Worm (Caenorhabditis elegans): ENCODE measurements around the gene nspg-3.

nspg-3 gene

ce11 chrII:6125259-6125658, 33.7 kb downstream of the nspg-3 start, which contains the start of gene rars-2:
rars-2 (plus strand) TSS chrII:6125559.
- TF ChIP-seq tbx-8 (GFP tag; optimal IDR thresholded peaks at IDR 0.05) (no peak), sem-2 (GFP tag; optimal IDR thresholded peaks at IDR 0.05) (no peak), ceh-39 (tag; optimal IDR thresholded peaks at IDR 0.05) (no peak), ces-1 (GFP tag; optimal IDR thresholded peaks at IDR 0.05) (no peak), elt-3 (tag; optimal IDR thresholded peaks at IDR 0.05) (no peak), mep-1 (tag; optimal IDR thresholded peaks at IDR 0.05) (no peak), unc-62 (GFP tag; optimal IDR thresholded peaks at IDR 0.05) (no peak), nhr-76 (tag; optimal IDR thresholded peaks at IDR 0.05) (no peak), drap-1 (GFP tag; optimal IDR thresholded peaks at IDR 0.05) (no peak), zip-8 (tag; optimal IDR thresholded peaks at IDR 0.05) (no peak), bed-3 (GFP tag; optimal IDR thresholded peaks at IDR 0.05) (no peak)

DNA sequence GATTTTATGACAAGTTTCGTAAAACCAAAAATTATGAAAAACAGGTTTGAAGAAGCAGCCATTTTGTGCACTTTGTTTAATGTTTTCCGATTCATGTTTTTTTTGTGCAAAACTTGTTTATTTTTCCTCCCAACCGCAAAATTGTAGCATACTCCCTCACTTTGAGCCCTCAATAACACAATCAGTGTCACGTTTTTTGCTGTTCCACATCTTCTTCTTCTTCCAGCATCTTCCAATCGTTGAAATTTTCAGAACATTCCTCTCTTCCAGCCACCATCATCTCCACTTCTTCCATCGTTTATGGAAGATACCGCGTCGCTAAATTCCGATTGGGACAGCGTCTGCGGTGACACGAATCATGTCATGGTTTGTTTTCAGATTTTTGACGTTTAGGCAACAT, 41.0 kb downstream of the nspg-3 start, which contains the start of gene abts-3:
Gene abts-3 (plus strand): TSS at position 301 of the 400 bp plus-strand sequence.
- TF ChIP-seq ztf-11 (tag; optimal IDR thresholded peaks at IDR 0.05), result no peak
- no peak for TF ChIP-seq bed-3 (GFP tag; optimal IDR thresholded peaks at IDR 0.05)

DNA sequence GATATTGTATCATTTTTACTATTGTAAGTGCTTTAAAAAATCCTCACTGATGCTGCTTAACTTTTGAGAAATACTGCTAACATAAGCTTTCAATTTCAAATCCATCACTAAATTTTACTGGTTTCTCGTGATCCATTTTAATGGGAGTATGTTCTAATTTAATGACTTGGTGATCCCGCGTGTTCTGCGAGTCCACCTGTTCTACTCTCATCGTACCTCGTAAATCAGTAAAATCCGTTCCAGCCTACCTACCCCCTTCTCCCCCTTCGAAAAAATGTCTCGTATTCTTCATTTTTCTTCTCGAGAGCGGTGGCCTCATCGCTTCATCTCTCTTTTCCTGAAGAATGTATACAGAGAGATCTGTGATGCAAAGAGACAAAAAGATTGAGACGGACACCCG, 44.0 kb downstream of the nspg-3 start:
- TF ChIP-seq nhr-237 (tag; optimal IDR thresholded peaks at IDR 0.05) (no peak), nhr-2 (tag; optimal IDR thresholded peaks at IDR 0.05) (no peak), cnd-1 (tag; optimal IDR thresholded peaks at IDR 0.05) (no peak), ham-2 (GFP tag; optimal IDR thresholded peaks at IDR 0.05) (no peak), ztf-11 (tag; optimal IDR thresholded peaks at IDR 0.05) (no peak), nhr-12 (tag; optimal IDR thresholded peaks at IDR 0.05) (no peak), bed-3 (GFP tag; optimal IDR thresholded peaks at IDR 0.05) (no peak)

ce11 chrII:6136712-6137111, 45.1 kb downstream of the nspg-3 start:
- TF ChIP-seq hlh-1 (tag; optimal IDR thresholded peaks at IDR 0.05) (peak; percentile 89), ztf-11 (tag; optimal IDR thresholded peaks at IDR 0.05) (no peak), unc-62 (GFP tag; optimal IDR thresholded peaks at IDR 0.05) (peak; percentile 78), unc-120 (tag; optimal IDR thresholded peaks at IDR 0.05; ENCODE audit: poor library complexity, severe bottlenecking) (peak; percentile 40)

DNA sequence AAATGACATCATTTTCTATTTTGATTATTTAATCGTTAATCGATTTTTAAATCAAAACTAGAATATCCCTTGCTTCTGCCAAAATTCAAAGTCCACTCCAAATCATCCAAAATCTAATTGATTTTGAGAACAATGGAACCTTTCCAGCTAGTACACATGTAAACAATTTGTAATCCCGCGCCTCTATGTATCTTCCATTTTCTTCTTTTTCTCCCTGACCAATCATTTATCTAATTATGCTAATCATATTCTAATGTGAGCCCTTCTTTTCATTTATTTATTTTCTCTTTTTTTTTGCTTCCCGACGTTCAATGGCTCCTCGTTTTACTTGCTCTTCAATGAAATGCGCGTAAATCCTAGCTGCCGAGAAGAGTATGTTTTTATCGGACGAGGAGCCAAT, 46.6 kb downstream of the nspg-3 start:
- no peak for TF ChIP-seq mls-2 (tag; optimal IDR thresholded peaks at IDR 0.05)
- peak; percentile 46 for TF ChIP-seq ces-1 (GFP tag; optimal IDR thresholded peaks at IDR 0.05)
- TF ChIP-seq ham-2 (GFP tag; optimal IDR thresholded peaks at IDR 0.05), result no peak

DNA sequence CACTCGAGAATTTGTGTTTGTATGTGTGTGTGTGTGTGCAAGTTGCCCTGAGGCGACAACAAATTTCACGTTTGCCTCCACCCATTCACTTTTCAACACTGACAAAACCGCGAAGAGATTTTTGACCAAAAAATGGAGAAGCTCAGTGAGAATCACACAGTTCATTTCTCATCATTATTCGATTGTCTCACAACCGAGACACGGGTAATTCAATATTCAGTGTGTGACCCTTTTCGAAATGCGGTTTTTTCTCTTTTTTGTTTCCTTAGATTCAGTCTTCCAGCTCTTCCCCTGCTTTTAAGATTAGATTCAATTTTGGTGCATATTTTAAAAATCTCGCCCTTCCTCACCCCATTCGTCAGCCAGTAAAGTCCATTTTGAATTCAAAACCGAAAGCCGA, 47.9 kb downstream of the nspg-3 start:
- no peak for TF ChIP-seq nhr-237 (tag; optimal IDR thresholded peaks at IDR 0.05)
- TF ChIP-seq unc-62 (GFP tag; optimal IDR thresholded peaks at IDR 0.05), result no peak
- TF ChIP-seq mep-1 (tag; optimal IDR thresholded peaks at IDR 0.05), result no peak
- no peak for TF ChIP-seq blmp-1 (tag; optimal IDR thresholded peaks at IDR 0.05)
- TF ChIP-seq sem-2 (GFP tag; optimal IDR thresholded peaks at IDR 0.05), result no peak
- no peak for TF ChIP-seq nhr-76 (tag; optimal IDR thresholded peaks at IDR 0.05)
- TF ChIP-seq ces-1 (GFP tag; optimal IDR thresholded peaks at IDR 0.05), result peak; percentile 69
- TF ChIP-seq mls-2 (tag; optimal IDR thresholded peaks at IDR 0.05), result no peak

All from whole organism, mixed stage, embryonic.